Fruit fly (Drosophila melanogaster): ENCODE results near the gene Oatp33Ea.

The Oatp33Ea gene

DNA sequence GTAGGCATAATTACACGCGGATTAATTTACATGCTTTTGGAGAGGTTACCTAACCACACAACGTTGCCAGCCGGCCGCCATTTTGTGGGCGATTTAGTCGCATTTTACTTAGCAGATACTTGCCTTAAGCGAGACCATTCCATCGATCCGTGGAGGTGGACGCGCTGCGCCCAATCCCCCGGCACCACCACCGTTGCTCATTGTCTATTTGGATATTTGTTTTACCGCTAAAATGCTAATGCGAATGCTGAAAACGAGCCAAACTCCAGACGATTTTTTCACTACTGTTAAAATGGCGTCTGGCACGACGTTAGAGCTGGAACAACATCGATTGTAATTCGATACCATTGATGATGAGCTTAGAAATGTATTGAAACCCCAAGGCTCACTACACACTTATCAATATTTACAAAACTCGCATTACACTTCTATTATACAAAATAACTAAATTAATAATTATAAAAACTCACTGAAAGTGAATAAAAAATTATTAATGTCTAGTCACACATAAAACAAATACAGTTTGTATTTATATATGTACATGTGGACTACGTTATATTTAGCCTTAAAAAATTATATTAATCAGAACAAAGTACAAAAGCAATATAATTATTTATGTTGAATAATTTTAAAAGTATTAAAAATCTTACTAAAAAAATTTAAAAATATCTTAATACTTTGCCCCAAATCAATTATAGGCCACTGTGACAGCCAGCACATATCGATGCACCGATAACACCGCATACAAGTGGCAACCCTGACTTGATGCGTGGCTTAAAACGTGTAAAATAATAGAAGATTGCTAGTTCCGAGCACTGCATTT is 11.8 kb downstream of the Oatp33Ea start, which contains the start of gene eRF3 (continued):
- peak; percentile 18 for TF ChIP-seq Hand (GFP tag; optimal IDR thresholded peaks at IDR 0.05)
- peak; percentile 10 for TF ChIP-seq exex (tag; optimal IDR thresholded peaks at IDR 0.05)
- TF ChIP-seq CG6765 (GFP tag; optimal IDR thresholded peaks at IDR 0.05) = no peak
- no peak for TF ChIP-seq CG7271 (tag; optimal IDR thresholded peaks at IDR 0.05)
- no peak for TF ChIP-seq Hmx (GFP tag; optimal IDR thresholded peaks at IDR 0.05)
- peak; percentile 86 for TF ChIP-seq CG30403 (GFP tag; optimal IDR thresholded peaks at IDR 0.05)
- no peak for TF ChIP-seq NC2β (GFP tag; optimal IDR thresholded peaks at IDR 0.05)
- TF ChIP-seq shn (GFP tag; optimal IDR thresholded peaks at IDR 0.05) = no peak
- peak; percentile 48 for TF ChIP-seq gt (GFP tag; IDR thresholded peaks at IDR 0.05)
- TF ChIP-seq maf-S (GFP tag; optimal IDR thresholded peaks at IDR 0.05) = no peak
- peak; percentile 98 for TF ChIP-seq YL-1 (GFP tag; optimal IDR thresholded peaks at IDR 0.05)
- TF ChIP-seq pita (GFP tag; optimal IDR thresholded peaks at IDR 0.05) = no peak
- TF ChIP-seq hth (optimal IDR thresholded peaks at IDR 0.05) = no peak
- TF ChIP-seq ato (GFP tag; IDR thresholded peaks at IDR 0.05; ENCODE audit: partially characterized antibody) = no peak
- TF ChIP-seq da (GFP tag; optimal IDR thresholded peaks at IDR 0.05) = no peak
- peak; percentile 87 for TF ChIP-seq CG15696 (tag; optimal IDR thresholded peaks at IDR 0.05)
- TF ChIP-seq sens-2 (GFP tag; IDR thresholded peaks at IDR 0.05) = 0 out of 2 replicates have a peak, but pooled peaks have one; percentile 35
- TF ChIP-seq sima (GFP tag; optimal IDR thresholded peaks at IDR 0.05) = no peak
- peak; percentile 87 for TF ChIP-seq Ptx1 (GFP tag; IDR thresholded peaks at IDR 0.05)
- TF ChIP-seq odd (GFP tag; optimal IDR thresholded peaks at IDR 0.05) = peak; percentile 26
- peak; percentile 53 for TF ChIP-seq CG31224 (GFP tag; IDR thresholded peaks at IDR 0.05)
- no peak; the same call in 2 of the 3 replicates for TF ChIP-seq CG6175 (GFP tag; IDR thresholded peaks at IDR 0.05)
- TF ChIP-seq CG11696 (GFP tag; IDR thresholded peaks at IDR 0.05) = peak; percentile 66
- peak; percentile 28 for TF ChIP-seq pho (GFP tag; optimal IDR thresholded peaks at IDR 0.05)
- TF ChIP-seq CG8478 (optimal IDR thresholded peaks at IDR 0.05) = no peak
- TF ChIP-seq CG11504 (tag; optimal IDR thresholded peaks at IDR 0.05) = peak; percentile 88
- TF ChIP-seq CG2120 (GFP tag; optimal IDR thresholded peaks at IDR 0.05) = peak; percentile 58
- TF ChIP-seq C15 (GFP tag; IDR thresholded peaks at IDR 0.05) = 0 out of 3 replicates have a peak, but pooled peaks have one; percentile 33
- TF ChIP-seq CG18619 (GFP tag; optimal IDR thresholded peaks at IDR 0.05) = peak; percentile 63
- no peak for TF ChIP-seq grn (GFP tag; optimal IDR thresholded peaks at IDR 0.05)
- peak; percentile 30; the same call in 1 of the 2 replicates for TF ChIP-seq sna (GFP tag; IDR thresholded peaks at IDR 0.05; ENCODE audit: partially characterized antibody)
- no peak for TF ChIP-seq jigr1 (GFP tag; IDR thresholded peaks at IDR 0.05)
- TF ChIP-seq wdn (GFP tag; IDR thresholded peaks at IDR 0.05) = peak; percentile 40; the same call in 1 of the 2 replicates
- TF ChIP-seq sc (optimal IDR thresholded peaks at IDR 0.05) = no peak
- TF ChIP-seq sc (GFP tag; optimal IDR thresholded peaks at IDR 0.05) = peak; percentile 65
- TF ChIP-seq Sox100B (GFP tag; optimal IDR thresholded peaks at IDR 0.05) = peak; percentile 88
- no peak for TF ChIP-seq CG9797 (GFP tag; optimal IDR thresholded peaks at IDR 0.05)
- TF ChIP-seq CG18011 (GFP tag; optimal IDR thresholded peaks at IDR 0.05) = peak; percentile 9
- 0 out of 3 replicates have a peak, but pooled peaks have one; percentile 51 for TF ChIP-seq B-H1 (GFP tag; IDR thresholded peaks at IDR 0.05)
- TF ChIP-seq TFAM (GFP tag; optimal IDR thresholded peaks at IDR 0.05) = no peak
- peak; percentile 48 for TF ChIP-seq caup (GFP tag; optimal IDR thresholded peaks at IDR 0.05; ENCODE audit: severe bottlenecking)
- TF ChIP-seq nerfin-2 (GFP tag; IDR thresholded peaks at IDR 0.05; ENCODE audit: partially characterized antibody) = peak; percentile 13
- TF ChIP-seq CG12769 (tag; optimal IDR thresholded peaks at IDR 0.05) = no peak
- peak; percentile 54 for TF ChIP-seq gcm (GFP tag; optimal IDR thresholded peaks at IDR 0.05)
- peak; percentile 73 for TF ChIP-seq CG14667 (GFP tag; IDR thresholded peaks at IDR 0.05)
- TF ChIP-seq crp (GFP tag; optimal IDR thresholded peaks at IDR 0.05) = no peak
- peak; percentile 41 for TF ChIP-seq Spps (tag; optimal IDR thresholded peaks at IDR 0.05)
- no peak for TF ChIP-seq slp2 (GFP tag; optimal IDR thresholded peaks at IDR 0.05)
- peak; percentile 72 for TF ChIP-seq CG17359 (tag; optimal IDR thresholded peaks at IDR 0.05)
